Fruit fly (Drosophila melanogaster) whole organism, adult: ENCODE results near the gene Kua.

Experiments used
- CG11617 ChIP-seq: fragments of 200-800 bp; sonication (Bioruptor generic); optimal IDR thresholded peaks from 2 replicates; lab custom pipeline; 2017; ENCODE audit warnings: mild to moderate bottlenecking, missing biosample characterization, missing genetic modification reagents, missing genetic modification characterization
- CG12768 ChIP-seq: fragments of 200-800 bp; sonication (Bioruptor generic); optimal IDR thresholded peaks from 2 replicates; lab custom pipeline; 2017; ENCODE audit warnings: missing biosample characterization, missing genetic modification characterization, mild to moderate bottlenecking, moderate library complexity, missing genetic modification reagents
- CG14711 ChIP-seq: fragments of 200-800 bp; sonication (Bioruptor generic); optimal IDR thresholded peaks from 2 replicates; lab custom pipeline; 2018; ENCODE audit warnings: missing biosample characterization, mild to moderate bottlenecking, missing genetic modification characterization, moderate library complexity
- CG33017 ChIP-seq: fragments of 200-800 bp; sonication (Bioruptor generic); optimal IDR thresholded peaks from 2 replicates; lab custom pipeline; 2018; ENCODE audit warnings: missing biosample characterization, mild to moderate bottlenecking, missing genetic modification characterization, moderate library complexity
- CG7101 ChIP-seq: fragments of 200-800 bp; sonication (Bioruptor generic); optimal IDR thresholded peaks from 2 replicates; lab custom pipeline; 2018; ENCODE audit warnings: missing biosample characterization, mild to moderate bottlenecking, missing genetic modification characterization, moderate library complexity
- Clk ChIP-seq: fragments of 200-800 bp; sonication (Bioruptor generic); optimal IDR thresholded peaks from 2 replicates; lab custom pipeline; 2017; ENCODE audit warnings: missing biosample characterization, missing genetic modification characterization
- bab1 ChIP-seq: fragments of 200-800 bp; sonication (Bioruptor generic); optimal IDR thresholded peaks from 3 replicates; lab custom pipeline; 2019; ENCODE audit warnings: missing biosample characterization, mild to moderate bottlenecking, missing genetic modification characterization, moderate library complexity
- cic ChIP-seq: fragments of 200-800 bp; sonication (Bioruptor generic); optimal IDR thresholded peaks from 2 replicates; lab custom pipeline; 2017; ENCODE audit warnings: missing biosample characterization, mild to moderate bottlenecking, missing genetic modification characterization, moderate library complexity
- cnc ChIP-seq, 2 experiments: fragments of >200 bp; optimal IDR thresholded peaks; 2 replicates each; lab custom pipeline; 2017
- kay ChIP-seq: fragments of 200-800 bp; sonication (Bioruptor generic); peaks from one replicate; lab custom pipeline; 2016; ENCODE audit warnings: missing biosample characterization, missing genetic modification characterization, borderline replicate concordance
- tj ChIP-seq: fragments of 200-800 bp; sonication (Bioruptor generic); optimal IDR thresholded peaks from 3 replicates; lab custom pipeline; 2017; ENCODE audit warnings: missing biosample characterization, mild to moderate bottlenecking, missing genetic modification characterization, moderate library complexity
- toe ChIP-seq: fragments of 200-800 bp; sonication (Bioruptor generic); optimal IDR thresholded peaks from 2 replicates; lab custom pipeline; 2016; ENCODE audit warnings: missing biosample characterization, missing genetic modification characterization

- TF ChIP-seq toe (GFP tag; lab: Kevin White, UChicago), result peak; percentile 85
- peak; percentile 59 for TF ChIP-seq CG11617 (GFP tag; lab: Kevin White, UChicago)
- TF ChIP-seq CG7101, result peak; percentile 61
- peak; percentile 57 for TF ChIP-seq tj (GFP tag; lab: Kevin White, UChicago)
- no peak for TF ChIP-seq cnc (optimal IDR thresholded peaks at IDR 0.05; lab: Kevin White, UChicago)
- peak; percentile 31 for TF ChIP-seq bab1
- peak; percentile 36 for TF ChIP-seq Clk (GFP tag; lab: Kevin White, UChicago)
- TF ChIP-seq CG12768 (GFP tag; lab: Kevin White, UChicago), result no peak
- peak; percentile 12 for TF ChIP-seq CG33017 (tag; lab: Kevin White, UChicago)
- TF ChIP-seq kay (GFP tag; lab: Kevin White, UChicago), result no peak
- TF ChIP-seq cic, result peak; percentile 25
- TF ChIP-seq CG14711 (tag; lab: Kevin White, UChicago), result peak; percentile 55
These were observed 3.6 kb upstream of the Kua start, which contains the start of the genes Taf13 and nesd for dm6 chr2L:20093794-20094193.
